Worm (Caenorhabditis elegans): Measurements from ENCODE around the gene M163.11.

DNA sequence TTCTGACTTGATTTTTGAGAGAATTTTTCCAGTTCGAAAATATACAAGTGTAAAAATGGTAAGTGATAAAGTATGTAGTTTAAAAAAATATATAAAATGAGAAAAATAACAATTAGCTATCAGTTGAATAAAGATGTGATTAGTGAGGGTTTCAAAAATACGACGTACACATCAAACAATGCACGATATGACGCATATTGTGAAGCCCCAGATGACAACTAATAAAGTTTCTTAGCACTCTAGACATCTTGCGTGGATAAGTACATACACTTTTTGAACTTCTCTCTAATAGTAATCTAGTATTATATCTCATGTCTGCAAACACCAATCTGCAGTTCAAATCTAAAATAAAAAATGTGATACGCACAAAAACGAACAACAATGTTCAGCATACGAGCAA is 48.7 kb upstream of the M163.11 start:
- TF ChIP-seq T22C8.4 (GFP tag; IDR thresholded peaks at IDR 0.05) (no peak), cog-1 (tag; optimal IDR thresholded peaks at IDR 0.05) (no peak), flt-1 (GFP tag; IDR thresholded peaks at IDR 0.05) (no peak)

Data from whole organism, midembryonic.